Worm (Caenorhabditis elegans): ENCODE data around the gene T10G3.8.

The T10G3.8 gene

DNA sequence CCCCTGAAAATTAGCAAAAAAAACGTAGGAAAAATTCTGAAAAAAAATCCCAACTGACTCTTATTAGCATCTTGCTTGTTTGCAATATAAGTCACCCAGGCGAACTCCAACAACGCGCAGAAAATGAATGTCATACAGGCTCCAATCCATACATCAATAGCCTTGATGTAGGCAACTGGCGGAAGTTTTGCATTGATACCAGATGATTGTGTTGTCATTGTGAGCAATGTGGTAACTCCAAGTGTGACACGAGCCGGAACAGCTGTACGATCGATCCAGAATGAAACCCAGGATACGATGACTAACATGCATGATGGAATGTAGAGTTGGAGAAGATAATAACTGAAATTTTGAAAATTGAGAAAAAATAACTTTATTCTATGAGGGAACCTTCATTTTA, 23.0 kb upstream of the T10G3.8 start:
- TF ChIP-seq mep-1 (tag; optimal IDR thresholded peaks at IDR 0.05): no peak
- TF ChIP-seq tbx-8 (GFP tag; optimal IDR thresholded peaks at IDR 0.05): no peak
- no peak for TF ChIP-seq unc-39 (tag; optimal IDR thresholded peaks at IDR 0.05)
- no peak for TF ChIP-seq pha-4 (tag; optimal IDR thresholded peaks at IDR 0.05)
- no peak for TF ChIP-seq M03D4.4 (tag; optimal IDR thresholded peaks at IDR 0.05)
- no peak for TF ChIP-seq ceh-43 (GFP tag; optimal IDR thresholded peaks at IDR 0.05)
- TF ChIP-seq drap-1 (GFP tag; optimal IDR thresholded peaks at IDR 0.05): no peak
- no peak for TF ChIP-seq lsy-2 (tag; optimal IDR thresholded peaks at IDR 0.05)
- TF ChIP-seq ztf-11 (tag; optimal IDR thresholded peaks at IDR 0.05): no peak

ce11 chrV:13497322-13497847, 21.1 kb upstream of the T10G3.8 start, which contains the start of the genes eea-1 and gut-2:
eea-1 (minus strand) TSS chrV:13497372.
gut-2 (plus strand) TSS chrV:13497690.
- peak; percentile 60 for TF ChIP-seq pha-4 (tag; optimal IDR thresholded peaks at IDR 0.05)
- no peak for TF ChIP-seq drap-1 (GFP tag; optimal IDR thresholded peaks at IDR 0.05)
- TF ChIP-seq nhr-237 (tag; optimal IDR thresholded peaks at IDR 0.05): peak; percentile 25
- peak; percentile 90 for TF ChIP-seq ces-1 (GFP tag; optimal IDR thresholded peaks at IDR 0.05)
- peak; percentile 73 for TF ChIP-seq mep-1 (tag; optimal IDR thresholded peaks at IDR 0.05)
- peak; percentile 22 for TF ChIP-seq lsy-2 (tag; optimal IDR thresholded peaks at IDR 0.05)
- TF ChIP-seq sem-2 (GFP tag; optimal IDR thresholded peaks at IDR 0.05): no peak
- TF ChIP-seq mls-2 (tag; optimal IDR thresholded peaks at IDR 0.05): no peak

DNA sequence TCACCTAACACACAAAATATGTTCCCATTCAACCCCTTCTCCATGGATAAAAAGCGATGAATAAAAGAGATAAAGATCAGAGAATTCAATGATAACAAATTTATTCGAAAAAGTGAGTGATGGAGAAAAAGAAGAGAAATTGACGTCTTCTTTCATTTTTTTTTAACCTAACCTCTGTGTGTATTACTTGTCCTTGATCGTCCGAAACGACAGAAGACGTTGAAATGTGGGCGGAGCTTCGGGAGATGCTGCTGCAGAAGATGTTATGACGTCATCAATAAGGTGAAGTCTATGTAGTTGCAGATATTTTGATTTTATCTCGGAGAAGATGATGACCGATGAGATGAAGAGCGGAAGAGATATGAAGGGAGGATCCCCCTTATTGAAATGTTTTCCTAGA, 13.6 kb upstream of the T10G3.8 start, which contains the start of gene T10G3.3:
Gene T10G3.3 (minus strand): TSS at position 370 of the 400 bp plus-strand sequence.
- no peak for TF ChIP-seq M03D4.4 (tag; optimal IDR thresholded peaks at IDR 0.05)
- TF ChIP-seq mls-2 (tag; optimal IDR thresholded peaks at IDR 0.05): no peak
- TF ChIP-seq mep-1 (tag; optimal IDR thresholded peaks at IDR 0.05): no peak
- TF ChIP-seq nhr-2 (tag; optimal IDR thresholded peaks at IDR 0.05): no peak
- TF ChIP-seq elt-1 (tag; optimal IDR thresholded peaks at IDR 0.05; ENCODE audit: borderline replicate concordance, insufficient read depth): peak; percentile 85
- no peak for TF ChIP-seq elt-3 (tag; optimal IDR thresholded peaks at IDR 0.05)
- TF ChIP-seq zip-8 (tag; optimal IDR thresholded peaks at IDR 0.05): peak; percentile 74
- no peak for TF ChIP-seq hlh-1 (tag; optimal IDR thresholded peaks at IDR 0.05)
- no peak for TF ChIP-seq flh-1 (GFP tag; optimal IDR thresholded peaks at IDR 0.05)

DNA sequence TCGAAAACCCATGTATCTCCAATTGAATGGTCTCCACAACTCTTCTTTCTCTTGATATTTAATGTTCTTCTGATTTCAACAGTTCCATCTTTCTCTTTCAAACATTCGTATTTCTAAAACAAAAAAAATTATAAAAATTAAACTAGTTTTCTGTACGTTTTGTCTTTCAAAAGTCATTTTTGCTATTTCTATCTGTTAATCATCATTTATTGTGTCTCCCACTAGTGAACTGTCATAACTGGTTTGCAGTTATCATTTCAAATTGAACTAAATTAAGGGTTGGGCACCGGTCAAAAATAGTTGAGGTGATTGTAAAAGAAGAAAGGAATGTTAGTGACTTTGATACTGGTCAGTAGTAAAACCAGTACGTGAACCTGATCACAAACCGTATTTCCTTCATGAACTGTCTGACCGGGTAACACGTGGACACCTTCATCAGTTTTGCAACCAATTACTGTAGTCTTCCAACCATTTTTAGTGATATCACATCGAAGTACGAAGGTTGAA, 12.1 kb upstream of the T10G3.8 start:
- TF ChIP-seq flh-1 (GFP tag; optimal IDR thresholded peaks at IDR 0.05) (no peak), blmp-1 (tag; optimal IDR thresholded peaks at IDR 0.05) (no peak), cnd-1 (tag; optimal IDR thresholded peaks at IDR 0.05) (no peak), nhr-28 (tag; optimal IDR thresholded peaks at IDR 0.05) (no peak), mls-2 (tag; optimal IDR thresholded peaks at IDR 0.05) (no peak), ceh-39 (tag; optimal IDR thresholded peaks at IDR 0.05) (no peak), lin-13 (tag; optimal IDR thresholded peaks at IDR 0.05) (no peak), zip-8 (tag; optimal IDR thresholded peaks at IDR 0.05) (no peak), elt-1 (tag; optimal IDR thresholded peaks at IDR 0.05; ENCODE audit: borderline replicate concordance, insufficient read depth) (no peak), ceh-83 (GFP tag; optimal IDR thresholded peaks at IDR 0.05) (no peak)

DNA sequence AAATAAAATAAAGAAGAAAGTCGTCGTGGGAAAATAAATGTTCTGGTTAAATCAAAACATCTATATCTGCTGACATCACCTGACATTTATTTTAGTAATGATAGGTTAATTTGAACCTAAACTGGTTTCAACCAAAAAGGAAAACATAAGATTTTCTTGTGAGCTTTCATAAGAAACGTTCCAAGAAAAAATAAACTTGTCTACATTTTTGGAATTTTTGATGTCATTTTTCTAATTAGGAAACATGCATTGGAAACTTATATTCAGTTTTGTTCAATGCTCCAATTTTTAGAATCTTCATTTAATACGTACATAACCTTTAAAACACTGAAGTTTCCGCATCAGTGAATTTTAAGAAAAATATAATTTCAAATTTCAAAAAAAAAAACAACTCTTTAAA, 9.5 kb upstream of the T10G3.8 start:
- TF ChIP-seq lsy-2 (tag; optimal IDR thresholded peaks at IDR 0.05) (no peak), mls-2 (tag; optimal IDR thresholded peaks at IDR 0.05) (no peak), mab-5 (tag; optimal IDR thresholded peaks at IDR 0.05) (no peak), tbx-8 (GFP tag; optimal IDR thresholded peaks at IDR 0.05) (no peak), elt-1 (tag; optimal IDR thresholded peaks at IDR 0.05; ENCODE audit: borderline replicate concordance, insufficient read depth) (no peak), ces-1 (GFP tag; optimal IDR thresholded peaks at IDR 0.05) (no peak), blmp-1 (tag; optimal IDR thresholded peaks at IDR 0.05) (no peak)

DNA sequence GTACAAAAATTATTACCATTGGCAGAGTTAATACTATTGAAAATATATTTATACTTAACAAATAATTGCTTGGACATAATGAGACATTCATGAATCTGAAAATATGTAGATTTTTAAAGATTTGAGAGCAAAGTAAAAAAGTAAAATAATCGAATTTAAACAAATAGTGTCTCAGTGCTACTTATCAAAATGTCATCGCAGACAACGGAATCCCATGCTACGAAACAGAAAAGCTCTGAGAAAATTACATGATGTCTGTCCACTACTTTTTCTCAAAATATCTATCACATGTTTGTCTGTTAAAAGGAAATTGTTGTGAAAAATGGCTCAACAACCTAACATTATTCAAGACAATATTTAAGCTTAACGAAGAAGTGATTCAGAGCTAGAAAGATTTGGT, 8.1 kb upstream of the T10G3.8 start, which contains the start of gene T10G3.4:
Gene T10G3.4 (minus strand): TSS at position 101 of the 400 bp plus-strand sequence.
- TF ChIP-seq cnd-1 (tag; optimal IDR thresholded peaks at IDR 0.05) (no peak), mep-1 (tag; optimal IDR thresholded peaks at IDR 0.05) (no peak), flh-1 (GFP tag; optimal IDR thresholded peaks at IDR 0.05) (no peak), drap-1 (GFP tag; optimal IDR thresholded peaks at IDR 0.05) (no peak), ceh-43 (GFP tag; optimal IDR thresholded peaks at IDR 0.05) (no peak), hlh-1 (tag; optimal IDR thresholded peaks at IDR 0.05) (no peak)

DNA sequence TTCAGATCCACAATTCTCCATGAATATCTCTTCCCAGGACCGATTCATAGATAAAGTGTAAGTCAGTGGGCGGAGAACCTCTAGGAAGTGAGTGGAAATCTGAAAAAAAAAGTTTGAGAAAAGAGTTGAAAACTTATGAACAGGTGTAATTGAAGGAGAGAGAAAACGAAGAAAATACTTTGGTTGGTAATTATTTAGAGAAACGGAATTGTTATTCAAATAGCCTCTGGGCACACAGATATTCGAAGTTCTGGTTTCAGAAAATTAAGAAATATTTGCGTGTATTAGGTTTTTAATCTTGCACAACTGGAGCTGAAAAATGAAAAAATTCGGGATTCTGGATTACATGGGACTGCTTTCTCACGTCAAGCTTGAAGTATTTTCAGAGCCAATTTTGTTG, 3.5 kb upstream of the T10G3.8 start, which contains the start of gene T10G3.2:
Gene T10G3.2 (minus strand): TSS at position 101 of the 400 bp plus-strand sequence.
- TF ChIP-seq lin-13 (tag; optimal IDR thresholded peaks at IDR 0.05) (no peak), drap-1 (GFP tag; optimal IDR thresholded peaks at IDR 0.05) (no peak), tbx-8 (GFP tag; optimal IDR thresholded peaks at IDR 0.05) (no peak), pha-4 (tag; optimal IDR thresholded peaks at IDR 0.05) (no peak), zip-8 (tag; optimal IDR thresholded peaks at IDR 0.05) (no peak), nhr-28 (tag; optimal IDR thresholded peaks at IDR 0.05) (no peak), cnd-1 (tag; optimal IDR thresholded peaks at IDR 0.05) (no peak), unc-39 (tag; optimal IDR thresholded peaks at IDR 0.05) (no peak)

All from whole organism, mixed stage, embryonic.